Worm (Caenorhabditis elegans): ENCODE data around the gene T22F3.2.
"Not testable (repeated sequence)": the region's sequence is repeated elsewhere in the genome, so short reads cannot be mapped to it uniquely, and the experiment has no call there.

- not testable (repeated sequence) for TF ChIP-seq ref-1 (GFP tag; conservative IDR thresholded peaks at IDR 0.05); med-1 (GFP tag; optimal IDR thresholded peaks at IDR 0.05; ENCODE audit: insufficient read depth); flt-1 (GFP tag; IDR thresholded peaks at IDR 0.05)
These were observed 27.7 kb upstream of the T22F3.2 start, which contains the start of gene T24A6.1 for ce11 chrV:3558744-3559143.

All from whole organism, midembryonic.